Worm (Caenorhabditis elegans): Measurements from ENCODE around the gene ZC404.2.

DNA sequence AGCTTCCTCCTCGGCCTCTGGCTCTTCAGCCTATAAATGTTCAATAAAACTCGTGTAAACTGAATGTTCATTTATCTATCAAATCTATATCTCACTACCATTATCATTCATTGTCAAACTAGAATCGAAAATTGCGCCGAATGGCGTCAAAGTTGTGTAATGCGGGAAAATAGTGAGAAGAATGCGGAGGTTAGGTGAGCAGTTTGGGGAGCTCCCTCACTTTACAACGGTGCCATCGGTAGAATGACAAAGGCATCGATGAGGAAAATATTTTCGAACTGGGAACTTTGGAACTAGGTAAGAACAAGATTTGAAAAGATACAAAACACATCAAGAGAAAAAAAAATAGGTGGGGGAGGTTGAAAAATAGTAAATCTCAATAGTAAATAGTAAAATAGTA lies 20.2 kb upstream of the ZC404.2 start:
- TF ChIP-seq dao-5 (tag; optimal IDR thresholded peaks at IDR 0.05) (no peak), him-1 (tag; optimal IDR thresholded peaks at IDR 0.05) (no peak), W03F9.2 (tag; optimal IDR thresholded peaks at IDR 0.05) (no peak)

Measured in whole organism, L4/young adult.